Fruit fly (Drosophila melanogaster): Measurements from ENCODE around the gene CG7029.

DNA sequence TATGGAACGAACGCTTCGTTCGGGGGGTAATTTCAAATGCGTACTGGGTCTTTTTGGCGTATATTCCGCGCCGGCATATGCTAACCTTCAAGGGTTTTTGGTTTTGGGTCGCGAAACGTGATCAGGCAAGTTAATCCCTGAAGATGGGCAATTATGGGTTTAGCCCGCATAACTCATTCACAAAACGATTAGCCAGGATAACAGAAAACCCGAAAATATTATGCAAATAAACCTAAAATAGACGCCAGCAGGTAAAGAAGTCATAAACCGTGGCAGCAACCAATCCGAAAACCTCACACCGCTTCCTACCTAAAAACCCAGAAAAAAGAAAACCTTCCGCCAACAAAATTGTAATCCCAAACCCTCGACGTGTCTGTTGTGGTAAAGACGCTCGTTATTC, 38.4 kb downstream of the CG7029 start:
- TF ChIP-seq CG13204 (GFP tag; optimal IDR thresholded peaks at IDR 0.05) (no peak), CG12605 (GFP tag; IDR thresholded peaks at IDR 0.05) (no peak), gl (tag; optimal IDR thresholded peaks at IDR 0.05) (no peak), CG8301 (tag; optimal IDR thresholded peaks at IDR 0.05) (no peak), Snoo (tag; optimal IDR thresholded peaks at IDR 0.05) (no peak), Pif1A (GFP tag; optimal IDR thresholded peaks at IDR 0.05) (no peak), CG17806 (tag; optimal IDR thresholded peaks at IDR 0.05) (no peak), D1 (tag; optimal IDR thresholded peaks at IDR 0.05) (no peak), CG8159 (tag; optimal IDR thresholded peaks at IDR 0.05) (no peak), CG32121 (GFP tag; IDR thresholded peaks at IDR 0.05) (no peak), fd96Ca (GFP tag; IDR thresholded peaks at IDR 0.05) (no peak), EcR (GFP tag; optimal IDR thresholded peaks at IDR 0.05) (no peak), CG34367 (tag; optimal IDR thresholded peaks at IDR 0.05) (no peak), rn (GFP tag; IDR thresholded peaks at IDR 0.05) (no peak)
